Fruit fly (Drosophila melanogaster) whole organism, adult: ENCODE measurements around the gene CG32061.

ENCODE experiments used
- CG11617 ChIP-seq: fragments of 200-800 bp; sonication (Bioruptor generic); optimal IDR thresholded peaks from 2 replicates; lab custom pipeline; 2017; ENCODE audit warnings: mild to moderate bottlenecking, missing biosample characterization, missing genetic modification reagents, missing genetic modification characterization
- CG12768 ChIP-seq: fragments of 200-800 bp; sonication (Bioruptor generic); optimal IDR thresholded peaks from 2 replicates; lab custom pipeline; 2017; ENCODE audit warnings: missing biosample characterization, missing genetic modification characterization, mild to moderate bottlenecking, moderate library complexity, missing genetic modification reagents
- CG14711 ChIP-seq: fragments of 200-800 bp; sonication (Bioruptor generic); optimal IDR thresholded peaks from 2 replicates; lab custom pipeline; 2018; ENCODE audit warnings: missing biosample characterization, mild to moderate bottlenecking, missing genetic modification characterization, moderate library complexity
- CG1620 ChIP-seq: fragments of 200-800 bp; sonication (Bioruptor generic); optimal IDR thresholded peaks from 2 replicates; lab custom pipeline; 2016; ENCODE audit warnings: missing biosample characterization, missing genetic modification characterization
- CG33017 ChIP-seq: fragments of 200-800 bp; sonication (Bioruptor generic); optimal IDR thresholded peaks from 2 replicates; lab custom pipeline; 2018; ENCODE audit warnings: missing biosample characterization, mild to moderate bottlenecking, missing genetic modification characterization, moderate library complexity
- CG5204 ChIP-seq: fragments of 200-800 bp; sonication (Bioruptor generic); optimal IDR thresholded peaks from 2 replicates; lab custom pipeline; 2016; ENCODE audit warnings: missing biosample characterization, missing genetic modification characterization
- CG7045 ChIP-seq: fragments of 200-800 bp; sonication (Bioruptor generic); optimal IDR thresholded peaks from 2 replicates; lab custom pipeline; 2017; ENCODE audit warnings: missing biosample characterization, mild to moderate bottlenecking, missing genetic modification characterization
- CG7101 ChIP-seq: fragments of 200-800 bp; sonication (Bioruptor generic); optimal IDR thresholded peaks from 2 replicates; lab custom pipeline; 2018; ENCODE audit warnings: missing biosample characterization, mild to moderate bottlenecking, missing genetic modification characterization, moderate library complexity
- Clk ChIP-seq: fragments of 200-800 bp; sonication (Bioruptor generic); optimal IDR thresholded peaks from 2 replicates; lab custom pipeline; 2017; ENCODE audit warnings: missing biosample characterization, missing genetic modification characterization
- Crg-1 ChIP-seq: fragments of 200-800 bp; sonication (Bioruptor generic); optimal IDR thresholded peaks from 2 replicates; lab custom pipeline; 2016; ENCODE audit warnings: missing biosample characterization, missing genetic modification characterization
- Hr96 ChIP-seq: fragments of 200-800 bp; sonication (Bioruptor generic); optimal IDR thresholded peaks from 2 replicates; lab custom pipeline; 2016; ENCODE audit warnings: missing biosample characterization, missing genetic modification characterization
- Mnt ChIP-seq: fragments of 200-800 bp; sonication (Bioruptor generic); optimal IDR thresholded peaks from 2 replicates; lab custom pipeline; 2016; ENCODE audit warnings: missing biosample characterization, mild to moderate bottlenecking, missing genetic modification characterization
- bab1 ChIP-seq: fragments of 200-800 bp; sonication (Bioruptor generic); optimal IDR thresholded peaks from 3 replicates; lab custom pipeline; 2019; ENCODE audit warnings: missing biosample characterization, mild to moderate bottlenecking, missing genetic modification characterization, moderate library complexity
- cic ChIP-seq: fragments of 200-800 bp; sonication (Bioruptor generic); optimal IDR thresholded peaks from 2 replicates; lab custom pipeline; 2017; ENCODE audit warnings: missing biosample characterization, mild to moderate bottlenecking, missing genetic modification characterization, moderate library complexity
- cnc ChIP-seq, 2 experiments: fragments of >200 bp; optimal IDR thresholded peaks; 2 replicates each; lab custom pipeline; 2017
- kay ChIP-seq: fragments of 200-800 bp; sonication (Bioruptor generic); peaks from one replicate; lab custom pipeline; 2016; ENCODE audit warnings: missing biosample characterization, missing genetic modification characterization, borderline replicate concordance
- ovo ChIP-seq: fragments of 200-800 bp; sonication (Bioruptor generic); optimal IDR thresholded peaks from 2 replicates; lab custom pipeline; 2016; ENCODE audit warnings: missing biosample characterization, missing genetic modification characterization
- pad ChIP-seq: fragments of 200-800 bp; sonication (Bioruptor generic); optimal IDR thresholded peaks from 3 replicates; lab custom pipeline; 2017; ENCODE audit warnings: missing biosample characterization, missing genetic modification characterization, mild to moderate bottlenecking, moderate library complexity, missing genetic modification reagents
- tj ChIP-seq: fragments of 200-800 bp; sonication (Bioruptor generic); optimal IDR thresholded peaks from 3 replicates; lab custom pipeline; 2017; ENCODE audit warnings: missing biosample characterization, mild to moderate bottlenecking, missing genetic modification characterization, moderate library complexity
- toe ChIP-seq: fragments of 200-800 bp; sonication (Bioruptor generic); optimal IDR thresholded peaks from 2 replicates; lab custom pipeline; 2016; ENCODE audit warnings: missing biosample characterization, missing genetic modification characterization

CG32061 gene

dm6 chr3L:10431883-10432282 lies 31.7 kb upstream of the CG32061 start, which contains the start of gene Ir67b:
Gene Ir67b, minus strand, starts transcription at chr3L:10431983.
- TF ChIP-seq CG1620 (GFP tag; lab: Kevin White, UChicago) (no peak), CG7101 (tag; lab: Kevin White, UChicago) (no peak)

dm6 chr3L:10434005-10434404 lies 29.6 kb upstream of the CG32061 start, which contains the start of gene Ir67c:
Gene Ir67c, minus strand, starts transcription at chr3L:10434105.
- TF ChIP-seq Hr96 (GFP tag; lab: Kevin White, UChicago) = no peak

dm6 chr3L:10439873-10440272 lies 23.7 kb upstream of the CG32061 start:
- no peak for TF ChIP-seq pad (GFP tag; lab: Kevin White, UChicago)
- TF ChIP-seq bab1 (GFP tag; lab: Kevin White, UChicago) = no peak
- no peak for TF ChIP-seq CG11617
- TF ChIP-seq Crg-1 (GFP tag; lab: Kevin White, UChicago) = no peak
- TF ChIP-seq CG33017 = no peak
- no peak for TF ChIP-seq cnc (optimal IDR thresholded peaks at IDR 0.05; lab: Kevin White, UChicago)
- no peak for TF ChIP-seq toe (GFP tag; lab: Kevin White, UChicago)
- no peak for TF ChIP-seq ovo
- TF ChIP-seq CG7101 (tag; lab: Kevin White, UChicago) = no peak
- no peak for TF ChIP-seq cic (GFP tag; lab: Kevin White, UChicago)
- no peak for TF ChIP-seq Clk (GFP tag; lab: Kevin White, UChicago)

dm6 chr3L:10440488-10440887 lies 23.1 kb upstream of the CG32061 start:
- TF ChIP-seq Crg-1 (GFP tag; lab: Kevin White, UChicago) (no peak), pad (GFP tag; lab: Kevin White, UChicago) (no peak), CG7101 (tag; lab: Kevin White, UChicago) (no peak), CG7045 (GFP tag; lab: Kevin White, UChicago) (no peak), CG33017 (no peak), Hr96 (GFP tag; lab: Kevin White, UChicago) (no peak), cic (GFP tag; lab: Kevin White, UChicago) (no peak), Mnt (GFP tag; lab: Kevin White, UChicago) (no peak), cnc (optimal IDR thresholded peaks at IDR 0.05; lab: Kevin White, UChicago) (no peak), CG12768 (GFP tag; lab: Kevin White, UChicago) (no peak), CG11617 (no peak), CG14711 (tag; lab: Kevin White, UChicago) (no peak), CG5204 (GFP tag; lab: Kevin White, UChicago) (no peak), CG1620 (GFP tag; lab: Kevin White, UChicago) (no peak), kay (GFP tag; lab: Kevin White, UChicago) (no peak), Clk (GFP tag; lab: Kevin White, UChicago) (no peak), tj (GFP tag; lab: Kevin White, UChicago) (no peak), toe (GFP tag; lab: Kevin White, UChicago) (no peak), bab1 (GFP tag; lab: Kevin White, UChicago) (no peak)

dm6 chr3L:10442486-10442885 lies 21.1 kb upstream of the CG32061 start:
- TF ChIP-seq CG12768 (GFP tag; lab: Kevin White, UChicago) (no peak), ovo (no peak)

dm6 chr3L:10443958-10444357 lies 19.7 kb upstream of the CG32061 start:
- TF ChIP-seq Clk (GFP tag; lab: Kevin White, UChicago) (no peak), CG33017 (no peak), CG7101 (tag; lab: Kevin White, UChicago) (no peak), toe (GFP tag; lab: Kevin White, UChicago) (no peak), cic (GFP tag; lab: Kevin White, UChicago) (no peak), Mnt (GFP tag; lab: Kevin White, UChicago) (no peak), tj (GFP tag; lab: Kevin White, UChicago) (no peak), CG7045 (GFP tag; lab: Kevin White, UChicago) (no peak), bab1 (GFP tag; lab: Kevin White, UChicago) (no peak), CG12768 (GFP tag; lab: Kevin White, UChicago) (no peak), CG11617 (no peak), CG5204 (GFP tag; lab: Kevin White, UChicago) (no peak), kay (GFP tag; lab: Kevin White, UChicago) (no peak)

- no peak for TF ChIP-seq toe (GFP tag; lab: Kevin White, UChicago)
- no peak for TF ChIP-seq ovo
- TF ChIP-seq CG7045 (GFP tag; lab: Kevin White, UChicago) = no peak
- TF ChIP-seq CG33017 = no peak
- TF ChIP-seq Clk (GFP tag; lab: Kevin White, UChicago) = no peak
- TF ChIP-seq CG14711 (tag; lab: Kevin White, UChicago) = no peak
- no peak for TF ChIP-seq CG12768 (GFP tag; lab: Kevin White, UChicago)
- no peak for TF ChIP-seq cnc (optimal IDR thresholded peaks at IDR 0.05; lab: Kevin White, UChicago)
- no peak for TF ChIP-seq CG11617
- no peak for TF ChIP-seq CG7101 (tag; lab: Kevin White, UChicago)
- TF ChIP-seq tj (GFP tag; lab: Kevin White, UChicago) = no peak
- TF ChIP-seq bab1 (GFP tag; lab: Kevin White, UChicago) = no peak
- TF ChIP-seq Crg-1 (GFP tag; lab: Kevin White, UChicago) = no peak
- TF ChIP-seq pad (GFP tag; lab: Kevin White, UChicago) = no peak
- TF ChIP-seq Hr96 (GFP tag; lab: Kevin White, UChicago) = no peak
- no peak for TF ChIP-seq CG1620 (GFP tag; lab: Kevin White, UChicago)
- no peak for TF ChIP-seq cic (GFP tag; lab: Kevin White, UChicago)
- no peak for TF ChIP-seq CG5204 (GFP tag; lab: Kevin White, UChicago)
Observed at dm6 chr3L:10446998-10447397, 16.6 kb upstream of the CG32061 start.
